Worm (Caenorhabditis elegans) whole organism, early embryonic: ENCODE measurements around the gene T02C12.5.

Source experiments
- hmbx-1 ChIP-seq: sonication (generic microtip); optimal IDR thresholded peaks from 2 replicates; lab custom pipeline; 2016; ENCODE audit warnings: mild to moderate bottlenecking, missing genetic modification characterization, missing compliant biosample characterization
- hnd-1 ChIP-seq: sonication (generic microtip); optimal IDR thresholded peaks from 2 replicates; lab custom pipeline; 2016; ENCODE audit warnings: missing genetic modification characterization, missing compliant biosample characterization
- scrt-1 ChIP-seq: fragments of 200-800 bp; sonication (Bioruptor generic); IDR thresholded peaks from 2 replicates; pipeline ENCODE4 v1.3.6; 2022; ENCODE audit warnings: missing genetic modification characterization, missing compliant biosample characterization
- tra-4 ChIP-seq: sonication (generic microtip); optimal IDR thresholded peaks from 2 replicates; lab custom pipeline; 2017; ENCODE audit warnings: missing genetic modification characterization, missing compliant biosample characterization

DNA sequence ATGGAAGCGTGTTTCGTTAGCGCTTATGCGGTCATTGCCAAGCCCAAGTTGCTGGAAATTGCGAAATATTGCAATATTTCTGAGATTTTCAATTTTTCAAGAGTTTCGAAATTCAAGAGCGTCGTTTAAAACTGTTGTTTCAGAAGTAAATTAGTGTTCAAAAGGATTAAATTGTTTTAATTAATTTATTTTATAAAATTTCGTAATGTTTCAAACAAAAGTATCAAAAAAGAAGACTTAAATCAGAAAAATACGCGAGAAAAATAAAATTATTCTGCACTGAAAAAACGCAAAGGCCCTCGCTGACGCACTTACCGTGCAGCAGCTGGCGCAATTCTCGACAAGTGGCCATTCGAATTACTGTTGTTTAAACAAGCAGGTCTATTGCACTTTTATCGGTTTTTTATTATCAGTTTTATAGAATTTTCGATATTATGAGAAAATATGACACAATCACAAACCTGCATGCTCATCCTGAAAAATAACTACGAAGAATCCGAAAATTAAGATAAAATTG lies 23.8 kb downstream of the T02C12.5 start, which contains the start of gene tif-1A:
- no peak for TF ChIP-seq hnd-1 (tag; lab: Kevin White, UChicago)
- no peak for TF ChIP-seq tra-4
- no peak for TF ChIP-seq hmbx-1 (tag; lab: Kevin White, UChicago)
- TF ChIP-seq scrt-1 = no peak
